Fruit fly (Drosophila melanogaster): ENCODE data around the gene DIP-iota.
A peak's percentile ranks its signal among the peaks of the same experiment; 100 is the strongest.

Gene DIP-iota

dm6 chr2L:6612477-6613004, 9.0 kb downstream of the DIP-iota start (continued):
- TF ChIP-seq CG1529 (GFP tag; optimal IDR thresholded peaks at IDR 0.05): peak; percentile 100
- peak; percentile 100 for TF ChIP-seq Meics (GFP tag; optimal IDR thresholded peaks at IDR 0.05)
- peak; percentile 100 for TF ChIP-seq CG8290 (GFP tag; optimal IDR thresholded peaks at IDR 0.05)
- peak; percentile 100 for TF ChIP-seq CG8290 (tag; optimal IDR thresholded peaks at IDR 0.05)
- TF ChIP-seq CG9215 (GFP tag; IDR thresholded peaks at IDR 0.05): peak; percentile 100
- TF ChIP-seq CG32767 (GFP tag; IDR thresholded peaks at IDR 0.05): peak; percentile 100
- TF ChIP-seq ash1 (GFP tag; optimal IDR thresholded peaks at IDR 0.05): peak; percentile 100
- TF ChIP-seq corto (GFP tag; optimal IDR thresholded peaks at IDR 0.05): peak; percentile 100
- TF ChIP-seq CG17829 (tag; optimal IDR thresholded peaks at IDR 0.05): peak; percentile 100
- peak; percentile 100 for TF ChIP-seq CG1603 (tag; optimal IDR thresholded peaks at IDR 0.05)
- peak; percentile 95 for TF ChIP-seq CG7928 (GFP tag; optimal IDR thresholded peaks at IDR 0.05)
- peak; percentile 100 for TF ChIP-seq slp2 (GFP tag; optimal IDR thresholded peaks at IDR 0.05)
- peak; percentile 100 for TF ChIP-seq CG17612 (GFP tag; IDR thresholded peaks at IDR 0.05)
- TF ChIP-seq zfh2 (GFP tag; optimal IDR thresholded peaks at IDR 0.05): peak; percentile 100
- peak; percentile 100 for TF ChIP-seq row (GFP tag; IDR thresholded peaks at IDR 0.05)
- peak; percentile 100 for TF ChIP-seq CG30403 (GFP tag; optimal IDR thresholded peaks at IDR 0.05)
- TF ChIP-seq vnd (GFP tag; IDR thresholded peaks at IDR 0.05; ENCODE audit: partially characterized antibody): no peak
- TF ChIP-seq Dp (GFP tag; optimal IDR thresholded peaks at IDR 0.05): peak; percentile 64
- peak; percentile 100 for TF ChIP-seq dm (GFP tag; optimal IDR thresholded peaks at IDR 0.05)
- peak; percentile 100 for TF ChIP-seq CG15269 (tag; optimal IDR thresholded peaks at IDR 0.05)
- TF ChIP-seq btn (GFP tag; optimal IDR thresholded peaks at IDR 0.05): peak; percentile 100
- peak; percentile 99 for TF ChIP-seq CG11504 (tag; optimal IDR thresholded peaks at IDR 0.05)
- TF ChIP-seq prd (optimal IDR thresholded peaks at IDR 0.05): no peak
- peak; percentile 100 for TF ChIP-seq prd (GFP tag; IDR thresholded peaks at IDR 0.05)
- peak; percentile 100 for TF ChIP-seq toy (GFP tag; IDR thresholded peaks at IDR 0.05)
- no peak; the same call in 2 of the 3 replicates for TF ChIP-seq HLH4C (GFP tag; IDR thresholded peaks at IDR 0.05; ENCODE audit: partially characterized antibody)
- peak; percentile 100 for TF ChIP-seq salm (tag; optimal IDR thresholded peaks at IDR 0.05)
- peak; percentile 86 for TF ChIP-seq CTCF (GFP tag; optimal IDR thresholded peaks at IDR 0.05)
- peak; percentile 94 for TF ChIP-seq Nf-YB (GFP tag; optimal IDR thresholded peaks at IDR 0.05)
- peak; percentile 100 for TF ChIP-seq CG12155 (GFP tag; optimal IDR thresholded peaks at IDR 0.05)
- TF ChIP-seq pzg (GFP tag; optimal IDR thresholded peaks at IDR 0.05): peak; percentile 78
- peak; percentile 100 for TF ChIP-seq gro (GFP tag; optimal IDR thresholded peaks at IDR 0.05)
- TF ChIP-seq Sox102F (GFP tag; optimal IDR thresholded peaks at IDR 0.05): peak; percentile 100
- peak; percentile 100 for TF ChIP-seq Fer1 (GFP tag; optimal IDR thresholded peaks at IDR 0.05)
- peak; percentile 99 for TF ChIP-seq CG10431 (GFP tag; optimal IDR thresholded peaks at IDR 0.05)
- TF ChIP-seq nerfin-1 (tag; optimal IDR thresholded peaks at IDR 0.05): peak; percentile 100
- TF ChIP-seq Dfd (GFP tag; optimal IDR thresholded peaks at IDR 0.05): peak in 1 of 2 experiments; percentile 96
- peak; percentile 100 for TF ChIP-seq abd-A (tag; optimal IDR thresholded peaks at IDR 0.05)
- peak; percentile 100 for TF ChIP-seq CG31441 (GFP tag; IDR thresholded peaks at IDR 0.05)
- TF ChIP-seq bcd (GFP tag; optimal IDR thresholded peaks at IDR 0.05): peak; percentile 100
- peak; percentile 100 for TF ChIP-seq CG6765 (GFP tag; optimal IDR thresholded peaks at IDR 0.05)
- peak; percentile 100 for TF ChIP-seq twi (tag; optimal IDR thresholded peaks at IDR 0.05)
- TF ChIP-seq pfk (GFP tag; optimal IDR thresholded peaks at IDR 0.05): peak; percentile 90
- TF ChIP-seq Sox100B (GFP tag; optimal IDR thresholded peaks at IDR 0.05): peak; percentile 100
- TF ChIP-seq tx (GFP tag; optimal IDR thresholded peaks at IDR 0.05): peak; percentile 100
- peak; percentile 100 for TF ChIP-seq HmgD (GFP tag; optimal IDR thresholded peaks at IDR 0.05)
- peak; percentile 88 for TF ChIP-seq Dip2 (GFP tag; IDR thresholded peaks at IDR 0.05)
- TF ChIP-seq CG7963 (GFP tag; IDR thresholded peaks at IDR 0.05; ENCODE audit: partially characterized antibody): peak; percentile 18; the same call in 1 of the 3 replicates
- no peak for TF ChIP-seq CG2129 (GFP tag; IDR thresholded peaks at IDR 0.05; ENCODE audit: partially characterized antibody)
- TF ChIP-seq CG4424 (GFP tag; optimal IDR thresholded peaks at IDR 0.05): peak; percentile 100
- peak; percentile 100 for TF ChIP-seq CG9876 (GFP tag; optimal IDR thresholded peaks at IDR 0.05)
